Worm (Caenorhabditis elegans) whole organism, L1 larva: ENCODE data around the gene F22D3.4.

ENCODE experiments used
- C04F5.9 ChIP-seq: sonication (generic microtip); optimal IDR thresholded peaks from 2 replicates; lab custom pipeline; 2016; ENCODE audit warnings: missing genetic modification characterization, missing compliant biosample characterization
- C16A3.4 ChIP-seq: fragments of 150-350 bp; optimal IDR thresholded peaks from 2 replicates; lab custom pipeline; 2014; ENCODE audit warnings: missing biosample characterization, missing genetic modification characterization
- alr-1 ChIP-seq: fragments of 200-800 bp; sonication (Bioruptor generic); optimal IDR thresholded peaks from 2 replicates; lab custom pipeline; 2018; ENCODE audit warnings: borderline replicate concordance, mild to moderate bottlenecking, missing genetic modification characterization, missing compliant biosample characterization
- aly-2 ChIP-seq: fragments of 150-350 bp; optimal IDR thresholded peaks from 2 replicates; lab custom pipeline; 2014; ENCODE audit warnings: missing biosample characterization, missing genetic modification characterization
- ama-1 ChIP-seq: fragments of 150-350 bp; optimal IDR thresholded peaks from 2 replicates; lab custom pipeline; 2014
- blmp-1 ChIP-seq: fragments of 150-350 bp; optimal IDR thresholded peaks from 2 replicates; lab custom pipeline; 2014; ENCODE audit warnings: missing biosample characterization, missing genetic modification characterization
- ceh-63 ChIP-seq: fragments of 200-800 bp; sonication (Bioruptor generic); optimal IDR thresholded peaks from 2 replicates; lab custom pipeline; 2018; ENCODE audit warnings: mild to moderate bottlenecking, missing genetic modification characterization, missing compliant biosample characterization
- ceh-8 ChIP-seq: fragments of 200-800 bp; sonication (Bioruptor generic); optimal IDR thresholded peaks from 2 replicates; lab custom pipeline; 2018; ENCODE audit warnings: mild to moderate bottlenecking, missing genetic modification characterization, moderate library complexity, missing compliant biosample characterization
- ceh-82 ChIP-seq, 3 experiments: fragments of 150-350 bp in 1 of 3; sonication (generic microtip) in 2 of 3; optimal IDR thresholded peaks; 2 replicates each; lab custom pipeline; 2014 to 2017; ENCODE audit warnings: missing biosample characterization in 3 of 3, missing genetic modification characterization in 3 of 3
- ceh-88 ChIP-seq: fragments of 200-800 bp; sonication (Bioruptor generic); IDR thresholded peaks from 2 replicates; pipeline ENCODE4 v1.3.6; 2022; ENCODE audit warnings: missing genetic modification characterization, missing compliant biosample characterization
- ceh-90 ChIP-seq: sonication (generic microtip); optimal IDR thresholded peaks from 2 replicates; lab custom pipeline; 2016; ENCODE audit warnings: missing genetic modification characterization, missing compliant biosample characterization
- ces-1 ChIP-seq: fragments of 150-350 bp; optimal IDR thresholded peaks from 2 replicates; lab custom pipeline; 2014; ENCODE audit warnings: missing biosample characterization, missing genetic modification reagents, missing genetic modification characterization
- dpl-1 ChIP-seq, 3 experiments: fragments of 150-350 bp in 2 of 3; sonication (generic microtip) in 1 of 3; optimal IDR thresholded peaks; 2 replicates each; lab custom pipeline; 2014 to 2017; ENCODE audit warnings: missing biosample characterization in 3 of 3, missing genetic modification characterization in 3 of 3, missing genetic modification reagents in 3 of 3
- efl-3 ChIP-seq: fragments of 200-800 bp; sonication (Bioruptor generic); optimal IDR thresholded peaks from 2 replicates; lab custom pipeline; 2018; ENCODE audit warnings: mild to moderate bottlenecking, missing genetic modification characterization, missing compliant biosample characterization
- egl-13 ChIP-seq: sonication (generic microtip); optimal IDR thresholded peaks from 2 replicates; lab custom pipeline; 2016; ENCODE audit warnings: missing genotype, missing genetic modification reagents, missing genetic modification characterization, missing compliant biosample characterization
- elt-2 ChIP-seq: sonication (generic microtip); optimal IDR thresholded peaks from 2 replicates; lab custom pipeline; 2016; ENCODE audit warnings: missing genetic modification characterization, mild to moderate bottlenecking, inconsistent platforms, missing compliant biosample characterization, missing genetic modification reagents
- elt-3 ChIP-seq, 6 experiments: fragments of 150-350 bp in 1 of 6; sonication (generic microtip); optimal IDR thresholded peaks; 2 replicates each; lab custom pipeline; 2017 to 2018; ENCODE audit warnings: missing biosample characterization in 6 of 6, missing genetic modification characterization in 6 of 6, inconsistent platforms in 1 of 6
- ets-5 ChIP-seq: fragments of 200-800 bp; sonication (Bioruptor generic); IDR thresholded peaks from 2 replicates; pipeline ENCODE4 v1.3.6; 2022; ENCODE audit warnings: missing genetic modification characterization, missing compliant biosample characterization
- fkh-8 ChIP-seq: sonication (generic microtip); optimal IDR thresholded peaks from 2 replicates; lab custom pipeline; 2016; ENCODE audit warnings: mild to moderate bottlenecking, missing genetic modification characterization, missing compliant biosample characterization
- fos-1 ChIP-seq: fragments of 150-350 bp; optimal IDR thresholded peaks from 2 replicates; lab custom pipeline; 2014; ENCODE audit warnings: missing biosample characterization, missing genetic modification characterization
- grh-1 ChIP-seq: fragments of 200-800 bp; sonication (Bioruptor generic); IDR thresholded peaks from 2 replicates; pipeline ENCODE4 v1.3.6; 2022; ENCODE audit warnings: missing genetic modification reagents, missing genetic modification characterization, missing compliant biosample characterization
- hlh-4 ChIP-seq: sonication (generic microtip); optimal IDR thresholded peaks from 2 replicates; lab custom pipeline; 2016; ENCODE audit warnings: mild to moderate bottlenecking, missing genetic modification characterization, missing compliant biosample characterization
- irx-1 ChIP-seq: sonication (generic microtip); optimal IDR thresholded peaks from 2 replicates; lab custom pipeline; 2016; ENCODE audit warnings: missing genetic modification characterization, missing compliant biosample characterization
- isw-1 ChIP-seq: fragments of 200-800 bp; sonication (Bioruptor generic); IDR thresholded peaks from 2 replicates; pipeline ENCODE4 v1.3.6; 2022; ENCODE audit warnings: missing genetic modification characterization, missing compliant biosample characterization
- jun-1 ChIP-seq: fragments of 150-350 bp; optimal IDR thresholded peaks from 2 replicates; lab custom pipeline; 2014; ENCODE audit warnings: missing biosample characterization, missing genetic modification reagents, missing genetic modification characterization
- lin-13 ChIP-seq: fragments of 150-350 bp; optimal IDR thresholded peaks from 2 replicates; lab custom pipeline; 2014; ENCODE audit warnings: missing biosample characterization, missing genetic modification reagents, missing genetic modification characterization
- lsy-2 ChIP-seq, 2 experiments: fragments of 150-350 bp; optimal IDR thresholded peaks; 2 replicates each; lab custom pipeline; 2014; ENCODE audit warnings: missing biosample characterization in 2 of 2, missing genetic modification characterization in 2 of 2
- mef-2 ChIP-seq: fragments of 150-350 bp; optimal IDR thresholded peaks from 2 replicates; lab custom pipeline; 2014; ENCODE audit warnings: missing biosample characterization, missing genetic modification characterization
- nhr-12 ChIP-seq: sonication (generic microtip); optimal IDR thresholded peaks from 2 replicates; lab custom pipeline; 2017; ENCODE audit warnings: missing biosample characterization, missing genetic modification characterization
- nhr-20 ChIP-seq: sonication (generic microtip); optimal IDR thresholded peaks from 2 replicates; lab custom pipeline; 2016; ENCODE audit warnings: mild to moderate bottlenecking, missing genetic modification characterization, missing compliant biosample characterization
- nhr-28 ChIP-seq: fragments of 150-350 bp; optimal IDR thresholded peaks from 2 replicates; lab custom pipeline; 2014; ENCODE audit warnings: missing biosample characterization, missing genetic modification characterization
- nhr-71 ChIP-seq: sonication (generic microtip); optimal IDR thresholded peaks from 2 replicates; lab custom pipeline; 2016; ENCODE audit warnings: mild to moderate bottlenecking, missing genetic modification characterization, moderate library complexity, missing compliant biosample characterization
- nhr-76 ChIP-seq: sonication (generic microtip); optimal IDR thresholded peaks from 2 replicates; lab custom pipeline; 2017; ENCODE audit warnings: missing biosample characterization, missing genetic modification characterization
- nhr-77 ChIP-seq: fragments of 150-350 bp; optimal IDR thresholded peaks from 2 replicates; lab custom pipeline; 2014; ENCODE audit warnings: missing biosample characterization, missing genetic modification characterization
- nhr-90 ChIP-seq: sonication (generic microtip); optimal IDR thresholded peaks from 2 replicates; lab custom pipeline; 2016; ENCODE audit warnings: mild to moderate bottlenecking, missing genetic modification characterization, missing compliant biosample characterization; ENCODE audit not compliant: poor library complexity
- pag-3 ChIP-seq: sonication (generic microtip); optimal IDR thresholded peaks from 2 replicates; lab custom pipeline; 2017; ENCODE audit warnings: missing genetic modification characterization, mild to moderate bottlenecking, missing compliant biosample characterization, antibody characterized with exemption, borderline replicate concordance; ENCODE audit not compliant: insufficient read depth
- rnt-1 ChIP-seq: sonication (generic microtip); optimal IDR thresholded peaks from 2 replicates; lab custom pipeline; 2016; ENCODE audit warnings: mild to moderate bottlenecking, missing genetic modification characterization, moderate library complexity, missing compliant biosample characterization
- snpc-4 ChIP-seq: fragments of 150-350 bp; optimal IDR thresholded peaks from 2 replicates; lab custom pipeline; 2014; ENCODE audit warnings: missing biosample characterization, missing genetic modification characterization
- snu-23 ChIP-seq: sonication (generic microtip); optimal IDR thresholded peaks from 2 replicates; lab custom pipeline; 2016; ENCODE audit warnings: missing genetic modification characterization, missing compliant biosample characterization
- sup-37 ChIP-seq: fragments of 200-800 bp; sonication (Bioruptor generic); optimal IDR thresholded peaks from 2 replicates; lab custom pipeline; 2018; ENCODE audit warnings: mild to moderate bottlenecking, missing genetic modification characterization, missing compliant biosample characterization
- tbx-2 ChIP-seq: sonication (generic microtip); optimal IDR thresholded peaks from 2 replicates; lab custom pipeline; 2016; ENCODE audit warnings: missing genetic modification characterization, missing compliant biosample characterization
- unc-130 ChIP-seq: fragments of 150-350 bp; optimal IDR thresholded peaks from 2 replicates; lab custom pipeline; 2017; ENCODE audit warnings: missing biosample characterization, missing genetic modification characterization, inconsistent platforms
- unc-30 ChIP-seq: sonication (generic microtip); optimal IDR thresholded peaks from 2 replicates; lab custom pipeline; 2017; ENCODE audit warnings: missing biosample characterization, missing genetic modification characterization
- unc-62 ChIP-seq: fragments of 150-350 bp; optimal IDR thresholded peaks from 2 replicates; lab custom pipeline; 2014; ENCODE audit warnings: missing biosample characterization, missing genetic modification reagents, missing genetic modification characterization
- unc-98 ChIP-seq: fragments of 200-800 bp; sonication (Bioruptor generic); IDR thresholded peaks from 2 replicates; pipeline ENCODE4 v1.3.6; 2022; ENCODE audit warnings: missing genetic modification characterization, missing compliant biosample characterization
- vab-15 ChIP-seq: sonication (generic microtip); optimal IDR thresholded peaks from 2 replicates; lab custom pipeline; 2017; ENCODE audit warnings: missing genotype, mild to moderate bottlenecking, missing genetic modification characterization, missing compliant biosample characterization
- zag-1 ChIP-seq: fragments of 150-350 bp; optimal IDR thresholded peaks from 2 replicates; lab custom pipeline; 2014; ENCODE audit warnings: missing biosample characterization, missing genetic modification characterization
- zip-4 ChIP-seq: fragments of 200-800 bp; sonication (Bioruptor generic); optimal IDR thresholded peaks from 2 replicates; lab custom pipeline; 2018; ENCODE audit warnings: mild to moderate bottlenecking, missing genetic modification characterization, moderate library complexity, missing compliant biosample characterization
- ztf-11 ChIP-seq, 2 experiments: sonication (generic microtip); optimal IDR thresholded peaks; 2 replicates each; lab custom pipeline; 2016 to 2017; ENCODE audit warnings: missing genetic modification characterization in 2 of 2, missing biosample characterization in 1 of 2, missing compliant biosample characterization in 1 of 2

The F22D3.4 gene

DNA sequence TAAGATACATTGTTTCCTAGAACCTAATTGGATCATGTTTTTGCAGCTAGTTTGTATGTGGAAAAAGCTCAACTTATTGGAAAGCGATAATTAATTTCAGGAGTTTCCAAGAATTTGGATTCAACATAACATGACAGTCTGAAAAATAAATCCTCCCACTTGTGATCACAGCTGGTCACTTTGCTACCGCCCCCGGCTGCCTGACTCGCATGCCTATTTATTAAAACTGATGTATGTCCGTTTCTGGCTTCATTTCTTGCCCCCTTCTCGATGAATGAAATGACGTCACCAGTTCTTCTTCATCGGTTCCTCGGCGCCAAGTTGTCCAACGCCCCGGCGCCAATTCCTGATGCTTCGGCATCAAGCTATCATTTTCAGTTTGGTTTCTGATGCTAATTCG lies 369 bp downstream of the F22D3.4 start:
- no peak for TF ChIP-seq tbx-2 (tag; lab: Kevin White, UChicago)
- TF ChIP-seq unc-130 (tag; lab: Kevin White, UChicago) = no peak
- TF ChIP-seq ceh-63 (GFP tag; lab: Kevin White, UChicago) = no peak
- no peak for TF ChIP-seq irx-1 (tag; lab: Kevin White, UChicago)
- no peak for TF ChIP-seq ama-1
- TF ChIP-seq dpl-1 (GFP tag; optimal IDR thresholded peaks at IDR 0.05; lab: Kevin White, UChicago) = no peak
- no peak for TF ChIP-seq snpc-4
- no peak for TF ChIP-seq jun-1 (tag; lab: Kevin White, UChicago)
- no peak for TF ChIP-seq ceh-8 (GFP tag; lab: Kevin White, UChicago)
- TF ChIP-seq lin-13 = no peak
- TF ChIP-seq aly-2 (tag; lab: Kevin White, UChicago) = no peak
- TF ChIP-seq hlh-4 (tag; lab: Kevin White, UChicago) = peak; percentile 33
- TF ChIP-seq alr-1 (tag; lab: Kevin White, UChicago) = no peak
- TF ChIP-seq ztf-11 (tag; optimal IDR thresholded peaks at IDR 0.05; lab: Kevin White, UChicago) = peak in 1 of 2 experiments; percentile 10
- no peak for TF ChIP-seq ets-5 (GFP tag; lab: Robert Waterston, UW)
- TF ChIP-seq isw-1 (GFP tag; lab: Robert Waterston, UW) = no peak
- TF ChIP-seq unc-62 (GFP tag; lab: Kevin White, UChicago) = no peak
- no peak for TF ChIP-seq pag-3
- TF ChIP-seq, all 84 proteins: peak for 2

ce11 chrII:6926488-6926887 lies 915 bp downstream of the F22D3.4 start:
- no peak for TF ChIP-seq isw-1 (GFP tag; lab: Robert Waterston, UW)
- no peak for TF ChIP-seq unc-98 (GFP tag; lab: Robert Waterston, UW)
- no peak for TF ChIP-seq zag-1 (tag; lab: Kevin White, UChicago)
- TF ChIP-seq blmp-1 (tag; lab: Kevin White, UChicago) = peak; percentile 96
- TF ChIP-seq unc-30 (tag; lab: Kevin White, UChicago) = no peak
- no peak for TF ChIP-seq efl-3 (GFP tag; lab: Kevin White, UChicago)
- no peak for TF ChIP-seq sup-37 (GFP tag; lab: Kevin White, UChicago)
- TF ChIP-seq nhr-71 (tag; lab: Kevin White, UChicago) = peak; percentile 67
- TF ChIP-seq zip-4 (GFP tag; lab: Kevin White, UChicago) = no peak
- peak in 2 of 3 experiments; percentile 38 to 72 for TF ChIP-seq ceh-82 (tag; optimal IDR thresholded peaks at IDR 0.05; lab: Kevin White, UChicago)
- no peak for TF ChIP-seq pag-3
- TF ChIP-seq ceh-8 (GFP tag; lab: Kevin White, UChicago) = no peak
- no peak for TF ChIP-seq alr-1 (tag; lab: Kevin White, UChicago)
- TF ChIP-seq nhr-20 = peak; percentile 59
- TF ChIP-seq unc-62 (GFP tag; lab: Kevin White, UChicago) = no peak
- TF ChIP-seq vab-15 (tag; lab: Kevin White, UChicago) = no peak
- TF ChIP-seq elt-2 (tag; lab: Kevin White, UChicago) = peak; percentile 35
- TF ChIP-seq snpc-4 = no peak
- peak; percentile 77 for TF ChIP-seq snu-23 (GFP tag; lab: Kevin White, UChicago)
- TF ChIP-seq nhr-28 (tag; lab: Kevin White, UChicago) = no peak
- no peak for TF ChIP-seq ces-1 (GFP tag; lab: Kevin White, UChicago)
- peak; percentile 13 for TF ChIP-seq C04F5.9 (tag; lab: Kevin White, UChicago)
- TF ChIP-seq ets-5 (GFP tag; lab: Robert Waterston, UW) = no peak
- no peak for TF ChIP-seq ceh-88 (GFP tag; lab: Robert Waterston, UW)
- peak; percentile 21 for TF ChIP-seq ama-1
- TF ChIP-seq nhr-12 = no peak
- no peak for TF ChIP-seq fos-1 (tag; lab: Kevin White, UChicago)
- TF ChIP-seq mef-2 (tag; lab: Kevin White, UChicago) = no peak
- TF ChIP-seq elt-3 (tag; optimal IDR thresholded peaks at IDR 0.05; lab: Kevin White, UChicago) = peak in 2 of 6 experiments; percentile 33 to 44
- no peak for TF ChIP-seq nhr-76 (tag; lab: Kevin White, UChicago)
- peak; percentile 63 for TF ChIP-seq lin-13
- no peak for TF ChIP-seq ztf-11 (tag; optimal IDR thresholded peaks at IDR 0.05; lab: Kevin White, UChicago)
- no peak for TF ChIP-seq ceh-90 (tag; lab: Kevin White, UChicago)
- TF ChIP-seq lsy-2 (tag; optimal IDR thresholded peaks at IDR 0.05; lab: Kevin White, UChicago) = peak; percentile 26 to 77
- TF ChIP-seq rnt-1 (tag; lab: Kevin White, UChicago) = peak; percentile 55
- peak; percentile 1 for TF ChIP-seq C16A3.4 (tag; lab: Kevin White, UChicago)
- TF ChIP-seq egl-13 (tag; lab: Kevin White, UChicago) = peak; percentile 32
- TF ChIP-seq nhr-90 (tag; lab: Kevin White, UChicago) = peak; percentile 50
- peak; percentile 56 for TF ChIP-seq nhr-77 (tag; lab: Kevin White, UChicago)
- TF ChIP-seq fkh-8 (tag; lab: Kevin White, UChicago) = peak; percentile 79
- TF ChIP-seq hlh-4 (tag; lab: Kevin White, UChicago) = no peak
- no peak for TF ChIP-seq aly-2 (tag; lab: Kevin White, UChicago)
- TF ChIP-seq grh-1 (GFP tag; lab: Robert Waterston, UW) = no peak
